Fruit fly (Drosophila melanogaster) whole organism, embryonic: Measurements from ENCODE around the gene erm.

Source experiments
- Antp ChIP-seq: fragments of 200-800 bp; sonication (Bioruptor generic); optimal IDR thresholded peaks from 3 replicates; lab custom pipeline; 2016; ENCODE audit warnings: missing biosample characterization, missing genetic modification characterization
- B-H2 ChIP-seq: fragments of 200-800 bp; sonication (Bioruptor generic); optimal IDR thresholded peaks from 2 replicates; lab custom pipeline; 2018; ENCODE audit warnings: missing biosample characterization, mild to moderate bottlenecking, missing genetic modification characterization
- BEAF-32 ChIP-seq: fragments of 200-800 bp; sonication (Bioruptor generic); optimal IDR thresholded peaks from 3 replicates; lab custom pipeline; 2017; ENCODE audit warnings: missing biosample characterization, missing genetic modification characterization, mild to moderate bottlenecking, moderate library complexity, missing genetic modification reagents
- CG10209 ChIP-seq: fragments of 200-800 bp; sonication (Bioruptor generic); optimal IDR thresholded peaks from 3 replicates; lab custom pipeline; 2017; ENCODE audit warnings: missing biosample characterization, mild to moderate bottlenecking, missing genetic modification characterization, missing genetic modification reagents
- CG11696 ChIP-seq: fragments of 200-800 bp; sonication (Bioruptor generic); IDR thresholded peaks from 2 replicates; pipeline ENCODE4 v1.3.6; 2022; ENCODE audit warnings: missing biosample characterization, missing genetic modification characterization
- CG12659 ChIP-seq: fragments of 200-800 bp; sonication (Bioruptor generic); optimal IDR thresholded peaks from 3 replicates; lab custom pipeline; 2017; ENCODE audit warnings: mild to moderate bottlenecking, missing biosample characterization, missing genetic modification reagents, missing genetic modification characterization
- CG13296 ChIP-seq: fragments of 200-800 bp; sonication (Bioruptor generic); optimal IDR thresholded peaks from 3 replicates; lab custom pipeline; 2018; ENCODE audit warnings: missing biosample characterization, mild to moderate bottlenecking, missing genetic modification characterization
- CG1529 ChIP-seq: fragments of 200-800 bp; sonication (Bioruptor generic); optimal IDR thresholded peaks from 3 replicates; lab custom pipeline; 2018; ENCODE audit warnings: missing biosample characterization, missing genetic modification characterization
- CG16813 ChIP-seq: fragments of 200-800 bp; sonication (Bioruptor generic); IDR thresholded peaks from 3 replicates; pipeline ENCODE4 v1.3.6; 2022; ENCODE audit warnings: missing biosample characterization, missing genetic modification characterization; ENCODE audit not compliant: partially characterized antibody
- CG17328 ChIP-seq: fragments of 200-800 bp; sonication (Bioruptor generic); IDR thresholded peaks from 2 replicates; pipeline ENCODE4 v1.3.6; 2022; ENCODE audit warnings: missing biosample characterization, missing genetic modification characterization
- CG3163 ChIP-seq: fragments of 200-800 bp; sonication (Bioruptor generic); optimal IDR thresholded peaks from 3 replicates; lab custom pipeline; 2016; ENCODE audit warnings: missing biosample characterization, missing genetic modification characterization
- CG8290 ChIP-seq, 3 experiments: fragments of 200-800 bp; sonication (Bioruptor generic); optimal IDR thresholded peaks; 2 replicates each; lab custom pipeline; 2016 to 2019; ENCODE audit warnings: missing biosample characterization in 3 of 3, missing genetic modification characterization in 3 of 3, mild to moderate bottlenecking in 2 of 3, moderate library complexity in 1 of 3
- CG8388 ChIP-seq: fragments of 200-800 bp; sonication (Bioruptor generic); optimal IDR thresholded peaks from 2 replicates; lab custom pipeline; 2019; ENCODE audit warnings: missing biosample characterization, mild to moderate bottlenecking, missing genetic modification characterization, moderate library complexity
- CG8924 ChIP-seq: fragments of 200-800 bp; optimal IDR thresholded peaks from 3 replicates; lab custom pipeline; 2019; ENCODE audit warnings: missing biosample characterization, mild to moderate bottlenecking, missing genetic modification characterization, moderate library complexity
- CG8944 ChIP-seq: fragments of 200-800 bp; sonication (Bioruptor generic); optimal IDR thresholded peaks from 3 replicates; lab custom pipeline; 2016; ENCODE audit warnings: missing biosample characterization, missing genetic modification characterization
- E2f1 ChIP-seq: fragments of 200-800 bp; sonication (Bioruptor generic); IDR thresholded peaks from 2 replicates; pipeline ENCODE4 v1.3.6; 2022; ENCODE audit warnings: missing biosample characterization, missing genetic modification characterization
- Fer1 ChIP-seq: fragments of 200-800 bp; sonication (Bioruptor generic); optimal IDR thresholded peaks from 2 replicates; lab custom pipeline; 2017; ENCODE audit warnings: missing biosample characterization, mild to moderate bottlenecking, missing genetic modification characterization
- Hr78 ChIP-seq, 2 experiments: fragments of 200-800 bp in 1 of 2; fragments of >200 bp in 1 of 2; sonication (Bioruptor generic) in 1 of 2; optimal IDR thresholded peaks; 2 replicates each; lab custom pipeline; 2017 to 2019; ENCODE audit warnings: missing biosample characterization in 2 of 2, missing genetic modification characterization in 2 of 2, mild to moderate bottlenecking in 1 of 2, moderate library complexity in 1 of 2
- Kr ChIP-seq: fragments of 200-800 bp; sonication (Bioruptor generic); optimal IDR thresholded peaks from 2 replicates; lab custom pipeline; 2017; ENCODE audit warnings: missing biosample characterization, mild to moderate bottlenecking, missing genetic modification characterization
- Myb ChIP-seq: fragments of 200-800 bp; sonication (Bioruptor generic); optimal IDR thresholded peaks from 2 replicates; lab custom pipeline; 2016; ENCODE audit warnings: missing biosample characterization, missing genetic modification characterization
- PHDP ChIP-seq: fragments of 200-800 bp; sonication (Bioruptor generic); optimal IDR thresholded peaks from 3 replicates; lab custom pipeline; 2018; ENCODE audit warnings: missing biosample characterization, mild to moderate bottlenecking, missing genetic modification characterization, moderate library complexity
- Pdp1 ChIP-seq, 2 experiments: fragments of 200-800 bp; sonication (Bioruptor generic); optimal IDR thresholded peaks; 3 replicates each; lab custom pipeline; 2016; ENCODE audit warnings: missing biosample characterization in 2 of 2, missing genetic modification characterization in 2 of 2, mild to moderate bottlenecking in 1 of 2, moderate library complexity in 1 of 2
- Sox100B ChIP-seq: fragments of 200-800 bp; sonication (Bioruptor generic); optimal IDR thresholded peaks from 3 replicates; lab custom pipeline; 2018; ENCODE audit warnings: missing biosample characterization, mild to moderate bottlenecking, missing genetic modification characterization
- Xrp1 ChIP-seq: fragments of 200-800 bp; sonication (Bioruptor generic); IDR thresholded peaks from 2 replicates; pipeline ENCODE4 v1.3.6; 2022; ENCODE audit warnings: missing biosample characterization, missing genetic modification characterization
- YL-1 ChIP-seq: fragments of 200-800 bp; sonication (Bioruptor generic); optimal IDR thresholded peaks from 3 replicates; lab custom pipeline; 2017; ENCODE audit warnings: missing biosample characterization, mild to moderate bottlenecking, missing genetic modification characterization
- al ChIP-seq: fragments of 200-800 bp; sonication (Bioruptor generic); IDR thresholded peaks from 2 replicates; pipeline ENCODE4 v1.3.6; 2022; ENCODE audit warnings: missing biosample characterization, missing genetic modification characterization
- ara ChIP-seq: fragments of 200-800 bp; sonication (Bioruptor generic); IDR thresholded peaks from 2 replicates; pipeline ENCODE4 v1.3.6; 2022; ENCODE audit warnings: missing biosample characterization, missing genetic modification characterization
- bsh ChIP-seq, 2 experiments: fragments of 200-800 bp; sonication (Bioruptor generic); optimal IDR thresholded peaks; 2 replicates each; lab custom pipeline; 2017 to 2018; ENCODE audit warnings: mild to moderate bottlenecking in 2 of 2, missing biosample characterization in 2 of 2, missing genetic modification characterization in 2 of 2, moderate library complexity in 1 of 2
- ci ChIP-seq: fragments of 200-800 bp; sonication (Bioruptor generic); IDR thresholded peaks from 3 replicates; pipeline ENCODE4 v1.3.6; 2022; ENCODE audit warnings: missing biosample characterization, missing genetic modification characterization
- crp ChIP-seq, 2 experiments: fragments of 200-800 bp; sonication (Bioruptor generic); optimal IDR thresholded peaks; 2 replicates in 1 of 2; 3 replicates in 1 of 2; lab custom pipeline; 2017; ENCODE audit warnings: missing biosample characterization in 2 of 2, missing genetic modification characterization in 2 of 2, mild to moderate bottlenecking in 1 of 2, moderate library complexity in 1 of 2
- cwo ChIP-seq: fragments of 200-800 bp; sonication (Bioruptor generic); optimal IDR thresholded peaks from 3 replicates; lab custom pipeline; 2017; ENCODE audit warnings: missing biosample characterization, missing genetic modification characterization, mild to moderate bottlenecking, moderate library complexity, missing genetic modification reagents
- dpn ChIP-seq, 2 experiments: fragments of 200-800 bp; sonication (Bioruptor generic); optimal IDR thresholded peaks; 3 replicates each; lab custom pipeline; 2016; ENCODE audit warnings: missing biosample characterization in 2 of 2, missing genetic modification characterization in 2 of 2
- fd64A ChIP-seq: fragments of 200-800 bp; sonication (Bioruptor generic); optimal IDR thresholded peaks from 3 replicates; lab custom pipeline; 2018; ENCODE audit warnings: missing biosample characterization, mild to moderate bottlenecking, missing genetic modification characterization
- gem ChIP-seq: fragments of 200-800 bp; sonication (Bioruptor generic); optimal IDR thresholded peaks from 2 replicates; lab custom pipeline; 2019; ENCODE audit warnings: missing biosample characterization, mild to moderate bottlenecking, missing genetic modification characterization, moderate library complexity
- insv ChIP-seq, 2 experiments: fragments of 200-800 bp; sonication (Bioruptor generic); optimal IDR thresholded peaks; 3 replicates each; lab custom pipeline; 2016 to 2018; ENCODE audit warnings: missing biosample characterization in 2 of 2, missing genetic modification characterization in 2 of 2
- kni ChIP-seq: fragments of 200-800 bp; sonication (Bioruptor generic); optimal IDR thresholded peaks from 3 replicates; lab custom pipeline; 2017; ENCODE audit warnings: mild to moderate bottlenecking, missing biosample characterization, missing genetic modification reagents, missing genetic modification characterization
- onecut ChIP-seq: fragments of 200-800 bp; sonication (Bioruptor generic); IDR thresholded peaks from 2 replicates; pipeline ENCODE4 v1.3.6; 2022; ENCODE audit warnings: missing biosample characterization, missing genetic modification characterization
- ranshi ChIP-seq: fragments of 200-800 bp; sonication (Bioruptor generic); IDR thresholded peaks from 2 replicates; pipeline ENCODE4 v1.3.6; 2022; ENCODE audit warnings: missing biosample characterization, missing genetic modification characterization
- sd ChIP-seq: fragments of 200-800 bp; sonication (Bioruptor generic); optimal IDR thresholded peaks from 3 replicates; lab custom pipeline; 2018; ENCODE audit warnings: missing biosample characterization, mild to moderate bottlenecking, missing genetic modification characterization, moderate library complexity
- sens-2 ChIP-seq: fragments of 200-800 bp; sonication (Bioruptor generic); IDR thresholded peaks from 2 replicates; pipeline ENCODE4 v1.3.6; 2022; ENCODE audit warnings: missing biosample characterization, missing genetic modification characterization
- slbo ChIP-seq: fragments of 200-800 bp; sonication (Bioruptor generic); IDR thresholded peaks from 2 replicates; pipeline ENCODE4 v1.3.6; 2022; ENCODE audit warnings: missing biosample characterization, missing genetic modification characterization
- sob ChIP-seq: fragments of 200-800 bp; sonication (Bioruptor generic); IDR thresholded peaks from 2 replicates; pipeline ENCODE4 v1.3.6; 2022; ENCODE audit warnings: missing biosample characterization, missing genetic modification characterization
- ssp ChIP-seq: fragments of 200-800 bp; sonication (Bioruptor generic); IDR thresholded peaks from 2 replicates; pipeline ENCODE4 v1.3.6; 2022; ENCODE audit warnings: missing biosample characterization, missing genetic modification characterization
- tll ChIP-seq, 2 experiments: fragments of 200-800 bp in 1 of 2; fragments of >200 bp in 1 of 2; sonication (Bioruptor generic) in 1 of 2; optimal IDR thresholded peaks; 2 replicates each; lab custom pipeline; 2017 to 2019; ENCODE audit warnings: missing biosample characterization in 2 of 2, missing genetic modification characterization in 2 of 2, mild to moderate bottlenecking in 1 of 2, moderate library complexity in 1 of 2
- trem ChIP-seq: fragments of 200-800 bp; optimal IDR thresholded peaks from 3 replicates; lab custom pipeline; 2019; ENCODE audit warnings: missing biosample characterization, mild to moderate bottlenecking, missing genetic modification characterization, moderate library complexity
- unc-4 ChIP-seq: fragments of 200-800 bp; sonication (Bioruptor generic); IDR thresholded peaks from 2 replicates; pipeline ENCODE4 v1.3.6; 2022; ENCODE audit warnings: missing biosample characterization, missing genetic modification characterization; ENCODE audit not compliant: partially characterized antibody

erm gene

dm6 chr2L:1916461-1916860, 53.7 kb downstream of the erm start (continued):
- TF ChIP-seq sens-2 (GFP tag; lab: Robert Waterston, UW) (no peak), CG8388 (peak; percentile 2), sd (tag; lab: Kevin White, UChicago) (no peak), trem (tag; lab: Kevin White, UChicago) (no peak), insv (GFP tag; optimal IDR thresholded peaks at IDR 0.05; lab: Kevin White, UChicago) (no peak), CG12659 (GFP tag; lab: Kevin White, UChicago) (peak; percentile 0), B-H2 (GFP tag; lab: Kevin White, UChicago) (no peak), CG8944 (GFP tag; lab: Kevin White, UChicago) (peak; percentile 10), CG3163 (GFP tag; lab: Kevin White, UChicago) (no peak), Pdp1 (GFP tag; optimal IDR thresholded peaks at IDR 0.05; lab: Kevin White, UChicago) (peak in 1 of 2 experiments; percentile 43), BEAF-32 (GFP tag; lab: Kevin White, UChicago) (no peak), slbo (no peak), onecut (no peak), CG13296 (GFP tag; lab: Kevin White, UChicago) (no peak), gem (tag; lab: Kevin White, UChicago) (peak; percentile 68), CG8924 (tag; lab: Kevin White, UChicago) (peak; percentile 29), ssp (GFP tag; lab: Robert Waterston, UW) (no peak), Antp (GFP tag; lab: Kevin White, UChicago) (no peak), dpn (GFP tag; optimal IDR thresholded peaks at IDR 0.05; lab: Kevin White, UChicago) (peak; percentile 6 to 14)

dm6 chr2L:1913047-1913760, 57.0 kb downstream of the erm start:
- peak; percentile 4 for TF ChIP-seq YL-1
- TF ChIP-seq al (GFP tag; lab: Robert Waterston, UW) = no peak
- TF ChIP-seq Sox100B (GFP tag; lab: Kevin White, UChicago) = no peak
- no peak for TF ChIP-seq Myb (GFP tag; lab: Kevin White, UChicago)
- TF ChIP-seq Fer1 (GFP tag; lab: Kevin White, UChicago) = peak; percentile 0
- TF ChIP-seq bsh (GFP tag; optimal IDR thresholded peaks at IDR 0.05; lab: Kevin White, UChicago) = peak in 1 of 2 experiments; percentile 16
- TF ChIP-seq kni = peak; percentile 12
- TF ChIP-seq CG11696 (GFP tag; lab: Robert Waterston, UW) = no peak
- 0 out of 2 replicates have a peak, but pooled peaks have one; percentile 32 for TF ChIP-seq ara
- TF ChIP-seq CG12659 (GFP tag; lab: Kevin White, UChicago) = no peak
- peak; percentile 31 for TF ChIP-seq fd64A (GFP tag; lab: Kevin White, UChicago)
- no peak for TF ChIP-seq CG8290 (GFP tag; optimal IDR thresholded peaks at IDR 0.05; lab: Kevin White, UChicago)
- TF ChIP-seq CG8290 (tag; optimal IDR thresholded peaks at IDR 0.05; lab: Kevin White, UChicago) = peak in 1 of 2 experiments; percentile 58
- no peak for TF ChIP-seq sens-2 (GFP tag; lab: Robert Waterston, UW)
- TF ChIP-seq ci = 0 out of 3 replicates have a peak, but pooled peaks have one; percentile 52
- no peak for TF ChIP-seq CG17328 (GFP tag; lab: Robert Waterston, UW)
- no peak for TF ChIP-seq crp (GFP tag; optimal IDR thresholded peaks at IDR 0.05; lab: Kevin White, UChicago)
- TF ChIP-seq ranshi (GFP tag; lab: Robert Waterston, UW) = no peak
- no peak for TF ChIP-seq cwo (GFP tag; lab: Kevin White, UChicago)
- peak; percentile 17 for TF ChIP-seq CG10209 (GFP tag; lab: Kevin White, UChicago)
- peak; percentile 22; the same call in 1 of the 3 replicates for TF ChIP-seq CG16813
- peak; percentile 26 for TF ChIP-seq gem (tag; lab: Kevin White, UChicago)
- no peak for TF ChIP-seq Kr (GFP tag; lab: Kevin White, UChicago)
- TF ChIP-seq PHDP (tag; lab: Kevin White, UChicago) = peak; percentile 33
- peak; percentile 38; the same call in 1 of the 2 replicates for TF ChIP-seq sob
- TF ChIP-seq Hr78 (GFP tag; optimal IDR thresholded peaks at IDR 0.05; lab: Kevin White, UChicago) = peak in 1 of 2 experiments; percentile 74
- TF ChIP-seq E2f1 = no peak
- no peak for TF ChIP-seq unc-4 (GFP tag; lab: Robert Waterston, UW)
- peak; percentile 0 for TF ChIP-seq CG1529 (GFP tag; lab: Kevin White, UChicago)
- TF ChIP-seq Xrp1 (GFP tag; lab: Robert Waterston, UW) = peak; percentile 26; the same call in 1 of the 2 replicates
- TF ChIP-seq tll (GFP tag; optimal IDR thresholded peaks at IDR 0.05; lab: Kevin White, UChicago) = no peak
